Worm (Caenorhabditis elegans): ENCODE data around the gene K03B4.8.

K03B4.8 gene

DNA sequence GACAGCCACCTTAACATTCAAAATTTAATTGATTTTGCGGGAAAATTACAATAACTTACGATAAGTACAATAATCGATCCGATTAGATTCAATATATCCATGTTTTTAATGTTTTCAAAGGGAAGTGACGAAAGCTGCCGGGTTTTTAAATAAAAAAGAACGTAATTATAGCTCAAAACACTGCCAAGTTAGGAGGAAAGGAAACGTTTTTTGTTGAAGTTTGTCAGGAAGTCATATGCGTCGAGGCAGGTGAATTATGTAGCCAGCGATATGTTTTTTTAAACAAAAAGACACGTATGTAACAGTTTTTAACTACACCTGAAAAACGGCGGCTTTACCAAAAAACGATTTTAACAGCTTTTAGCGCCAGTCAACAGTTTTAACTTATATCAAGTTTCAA lies 8.8 kb downstream of the K03B4.8 start, which contains the start of gene srx-73:
TSS of gene srx-73 (minus strand) at position 101 of the 400 bp plus-strand sequence.
- TF ChIP-seq unc-42 (tag; optimal IDR thresholded peaks at IDR 0.05) (no peak), unc-3 (GFP tag; conservative IDR thresholded peaks at IDR 0.05) (no peak), unc-3 (tag; optimal IDR thresholded peaks at IDR 0.05) (no peak), ceh-18 (tag; optimal IDR thresholded peaks at IDR 0.05) (no peak), hlh-6 (tag; optimal IDR thresholded peaks at IDR 0.05) (no peak), rnt-1 (tag; optimal IDR thresholded peaks at IDR 0.05) (no peak), ets-4 (tag; optimal IDR thresholded peaks at IDR 0.05) (no peak), gmeb-2 (tag; optimal IDR thresholded peaks at IDR 0.05) (no peak), lin-11 (tag; optimal IDR thresholded peaks at IDR 0.05) (no peak)

DNA sequence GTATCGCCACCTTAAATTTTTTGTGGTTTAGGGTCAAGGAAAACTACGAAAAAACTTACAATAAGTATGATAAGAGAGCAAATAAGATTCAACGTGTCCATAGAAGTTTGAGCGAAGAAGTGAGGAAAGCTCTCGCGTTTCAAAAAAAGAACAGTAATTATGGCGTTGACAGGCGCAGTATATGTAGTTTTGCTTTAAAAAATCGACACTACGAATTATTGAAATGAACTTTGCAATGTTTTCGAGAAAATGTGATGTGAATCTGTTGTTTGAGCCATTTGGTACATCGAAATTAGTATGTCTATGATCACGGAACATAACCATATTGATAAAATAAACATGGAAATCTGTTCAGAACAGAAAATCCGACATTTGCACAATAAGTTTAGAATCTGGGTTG lies 12.0 kb downstream of the K03B4.8 start, which contains the start of gene srx-74:
TSS of gene srx-74 (minus strand) at position 101 of the 400 bp plus-strand sequence.
- TF ChIP-seq pat-9 (tag; optimal IDR thresholded peaks at IDR 0.05) (no peak), Y22D7AL.16 (tag; optimal IDR thresholded peaks at IDR 0.05) (no peak), eyg-1 (tag; optimal IDR thresholded peaks at IDR 0.05) (no peak), lim-6 (tag; optimal IDR thresholded peaks at IDR 0.05) (no peak), npax-4 (tag; optimal IDR thresholded peaks at IDR 0.05) (no peak), ceh-24 (tag; optimal IDR thresholded peaks at IDR 0.05) (no peak), tbx-2 (tag; optimal IDR thresholded peaks at IDR 0.05) (no peak), K02D7.2 (tag; optimal IDR thresholded peaks at IDR 0.05) (no peak), hlh-30 (tag; optimal IDR thresholded peaks at IDR 0.05; ENCODE audit: insufficient read depth) (no peak), pax-1 (tag; optimal IDR thresholded peaks at IDR 0.05) (no peak), ceh-14 (tag; optimal IDR thresholded peaks at IDR 0.05) (no peak), ceh-34 (tag; optimal IDR thresholded peaks at IDR 0.05) (no peak), odd-2 (tag; optimal IDR thresholded peaks at IDR 0.05) (no peak), ref-2 (tag; optimal IDR thresholded peaks at IDR 0.05) (no peak)

DNA sequence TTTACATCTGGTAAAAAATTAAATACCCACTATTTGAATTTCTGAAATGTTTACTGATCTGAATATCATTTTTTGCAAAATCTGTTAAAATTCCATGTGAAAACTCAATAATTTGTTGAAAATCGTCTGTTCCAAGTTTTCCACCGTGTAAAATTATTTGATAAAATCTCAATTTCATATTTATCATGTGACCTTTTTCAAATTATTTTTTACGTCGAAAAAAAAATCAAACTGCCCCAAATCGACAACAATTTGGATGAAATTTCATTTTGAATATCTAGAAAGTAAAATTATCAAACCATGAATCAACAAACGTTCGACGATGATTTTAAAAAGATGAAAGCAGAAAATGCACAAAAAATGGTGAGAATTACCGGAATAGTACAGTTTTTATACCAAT lies 19.2 kb downstream of the K03B4.8 start, which contains the start of gene F41F3.9:
TSS of gene F41F3.9 (plus strand) at position 301 of the 400 bp plus-strand sequence.
- TF ChIP-seq tbx-7 (tag; optimal IDR thresholded peaks at IDR 0.05), result no peak
- no peak for TF ChIP-seq hlh-8 (tag; optimal IDR thresholded peaks at IDR 0.05)
- no peak for TF ChIP-seq ceh-14 (tag; optimal IDR thresholded peaks at IDR 0.05)
- no peak for TF ChIP-seq gmeb-2 (tag; optimal IDR thresholded peaks at IDR 0.05)
- TF ChIP-seq Y22D7AL.16 (tag; optimal IDR thresholded peaks at IDR 0.05), result no peak
- no peak for TF ChIP-seq eyg-1 (tag; optimal IDR thresholded peaks at IDR 0.05)
- TF ChIP-seq unc-86 (tag; optimal IDR thresholded peaks at IDR 0.05), result no peak
- no peak for TF ChIP-seq lim-6 (tag; optimal IDR thresholded peaks at IDR 0.05)
- TF ChIP-seq sox-2 (GFP tag; IDR thresholded peaks at IDR 0.05), result no peak
- TF ChIP-seq K02D7.2 (tag; optimal IDR thresholded peaks at IDR 0.05), result no peak
- no peak for TF ChIP-seq nfya-1 (tag; optimal IDR thresholded peaks at IDR 0.05)
- no peak for TF ChIP-seq C08G9.2 (tag; optimal IDR thresholded peaks at IDR 0.05)
- no peak for TF ChIP-seq F13H6.1 (tag; optimal IDR thresholded peaks at IDR 0.05)
- no peak for TF ChIP-seq unc-42 (tag; optimal IDR thresholded peaks at IDR 0.05)
- TF ChIP-seq ceh-48 (tag; optimal IDR thresholded peaks at IDR 0.05), result no peak
- no peak for TF ChIP-seq ref-2 (tag; optimal IDR thresholded peaks at IDR 0.05)
- TF ChIP-seq pha-4 (tag; optimal IDR thresholded peaks at IDR 0.05), result no peak
- TF ChIP-seq ceh-24 (tag; optimal IDR thresholded peaks at IDR 0.05), result no peak
- TF ChIP-seq mec-3 (tag; optimal IDR thresholded peaks at IDR 0.05; ENCODE audit: borderline replicate concordance), result no peak
- TF ChIP-seq ets-4 (tag; optimal IDR thresholded peaks at IDR 0.05), result no peak

DNA sequence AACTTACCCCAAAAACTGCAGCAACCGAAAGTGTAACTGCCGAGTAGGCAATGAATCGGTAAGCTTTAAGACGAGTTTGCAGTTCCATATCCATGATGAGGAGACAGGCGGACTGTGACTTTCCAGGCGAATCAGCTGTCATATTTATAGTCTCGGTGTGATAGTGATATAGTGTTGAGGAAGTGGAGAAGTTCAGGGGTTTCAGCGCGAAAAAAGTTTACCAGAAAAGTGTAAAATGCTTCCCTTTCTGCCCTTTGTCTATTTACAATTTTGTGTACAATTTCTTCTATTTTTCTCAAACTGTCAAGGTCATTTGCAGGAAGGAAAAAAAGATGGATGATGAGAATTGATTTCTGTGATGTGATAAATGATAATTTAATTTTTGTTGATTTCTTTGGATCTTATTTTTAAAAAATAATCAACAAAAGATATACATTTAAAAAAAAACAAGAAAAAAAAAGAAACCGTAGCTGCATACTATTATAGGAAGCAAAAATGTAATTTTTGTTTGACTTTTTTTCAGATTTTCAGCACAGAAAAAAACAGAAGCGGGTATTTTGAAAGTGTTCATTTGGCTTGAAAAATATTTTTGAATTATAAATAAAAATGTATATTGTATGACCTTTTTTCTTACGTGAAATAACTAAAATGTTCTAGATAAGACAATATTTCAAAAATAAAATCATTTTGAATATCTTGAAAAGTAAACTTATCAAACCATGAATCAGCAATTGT lies 20.4 kb downstream of the K03B4.8 start, which contains the start of the genes col-139 and F41F3.1:
TSS of gene col-139 (minus strand) at position 101 of the 735 bp plus-strand sequence.
TSS of gene F41F3.1 (plus strand) at position 685 of the 735 bp plus-strand sequence.
- TF ChIP-seq dve-1 (tag; optimal IDR thresholded peaks at IDR 0.05) (no peak), ets-4 (tag; optimal IDR thresholded peaks at IDR 0.05) (no peak), mec-3 (tag; optimal IDR thresholded peaks at IDR 0.05; ENCODE audit: borderline replicate concordance) (no peak), fkh-6 (tag; optimal IDR thresholded peaks at IDR 0.05) (no peak), ceh-24 (tag; optimal IDR thresholded peaks at IDR 0.05) (no peak), ceh-45 (GFP tag; IDR thresholded peaks at IDR 0.05) (no peak), ceh-9 (tag; optimal IDR thresholded peaks at IDR 0.05) (no peak), che-1 (tag; optimal IDR thresholded peaks at IDR 0.05) (no peak), unc-3 (GFP tag; conservative IDR thresholded peaks at IDR 0.05) (no peak), unc-3 (tag; optimal IDR thresholded peaks at IDR 0.05) (no peak), syd-9 (tag; optimal IDR thresholded peaks at IDR 0.05) (no peak), unc-86 (tag; optimal IDR thresholded peaks at IDR 0.05) (no peak)

Measured in whole organism, late embryonic.